Fruit fly (Drosophila melanogaster): Measurements from ENCODE around the gene Snx27.

DNA sequence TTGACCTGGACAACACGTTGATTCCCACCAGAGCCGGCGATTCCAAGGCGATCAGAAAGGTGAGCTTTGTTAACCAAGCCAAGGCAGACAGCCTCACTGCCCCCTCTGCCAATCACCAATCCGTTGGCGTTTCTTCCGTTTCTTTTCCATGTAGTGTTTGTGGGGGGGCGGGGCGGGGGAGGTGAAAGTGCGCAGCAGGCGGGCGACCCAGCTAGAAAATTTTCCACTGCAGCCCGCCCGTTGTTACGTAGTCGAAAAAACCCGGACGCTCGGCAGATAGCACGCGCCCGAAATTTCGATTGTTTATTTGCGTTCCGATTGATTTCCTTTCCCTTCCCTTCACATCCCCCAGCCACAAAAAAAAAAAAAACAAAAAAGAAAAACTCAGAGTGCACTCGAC, 18.3 kb upstream of the Snx27 start:
- TF ChIP-seq rgr (GFP tag; optimal IDR thresholded peaks at IDR 0.05) (no peak), psq (GFP tag; optimal IDR thresholded peaks at IDR 0.05) (no peak), HLH106 (tag; optimal IDR thresholded peaks at IDR 0.05) (no peak), Hr78 (GFP tag; optimal IDR thresholded peaks at IDR 0.05) (no peak), pan (optimal IDR thresholded peaks at IDR 0.05) (no peak), sage (GFP tag; optimal IDR thresholded peaks at IDR 0.05) (no peak), usp (GFP tag; optimal IDR thresholded peaks at IDR 0.05) (no peak)
